Fruit fly (Drosophila melanogaster): Measurements from ENCODE around the gene Spindly.

Gene Spindly

DNA sequence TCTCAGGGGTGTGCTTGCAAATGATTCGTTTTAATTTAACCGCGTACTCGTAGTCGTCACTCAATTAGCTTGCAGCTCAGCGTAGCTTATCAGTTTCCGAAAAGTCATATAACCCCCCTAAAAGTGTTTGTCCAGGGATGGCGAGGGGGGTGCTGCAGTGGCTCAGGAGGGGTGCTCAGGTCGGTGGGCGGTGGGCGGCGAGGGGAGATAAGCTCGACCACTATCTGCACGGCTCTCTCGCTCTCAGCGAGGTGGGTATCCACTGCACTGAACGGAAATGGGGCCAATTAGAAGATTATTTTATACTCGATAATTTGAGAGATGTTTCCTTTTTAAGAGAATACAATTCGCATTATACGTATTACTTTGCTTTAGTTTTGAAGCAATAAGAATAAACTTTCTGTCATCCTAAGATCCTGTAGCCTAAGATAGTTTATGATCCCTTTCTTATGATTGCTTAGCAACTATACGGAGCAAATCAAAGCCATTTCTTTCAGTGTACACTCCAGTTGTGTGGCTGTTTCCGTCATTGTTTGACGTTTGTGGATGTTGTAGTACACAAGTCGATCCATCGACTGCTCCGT is 43.1 kb upstream of the Spindly start (continued):
- TF ChIP-seq CG8089 (GFP tag; optimal IDR thresholded peaks at IDR 0.05) (peak; percentile 19), dmrt11E (tag; optimal IDR thresholded peaks at IDR 0.05) (peak; percentile 77), Six4 (GFP tag; optimal IDR thresholded peaks at IDR 0.05) (peak; percentile 42), cato (GFP tag; optimal IDR thresholded peaks at IDR 0.05; ENCODE audit: borderline replicate concordance) (peak; percentile 60), CG8944 (GFP tag; optimal IDR thresholded peaks at IDR 0.05) (peak; percentile 52), CG2129 (GFP tag; IDR thresholded peaks at IDR 0.05; ENCODE audit: partially characterized antibody) (no peak), Atf3 (GFP tag; optimal IDR thresholded peaks at IDR 0.05) (no peak), CG10267 (tag; optimal IDR thresholded peaks at IDR 0.05) (peak; percentile 27), CG10147 (GFP tag; optimal IDR thresholded peaks at IDR 0.05) (no peak), Eip74EF (GFP tag; optimal IDR thresholded peaks at IDR 0.05) (peak in 1 of 2 experiments; percentile 55), exex (tag; optimal IDR thresholded peaks at IDR 0.05) (no peak), CG6683 (GFP tag; optimal IDR thresholded peaks at IDR 0.05) (peak; percentile 13), CG14050 (GFP tag; IDR thresholded peaks at IDR 0.05) (no peak; the same call in 2 of the 3 replicates), Awh (GFP tag; IDR thresholded peaks at IDR 0.05) (no peak), trem (tag; optimal IDR thresholded peaks at IDR 0.05) (peak; percentile 66), CG9437 (GFP tag; optimal IDR thresholded peaks at IDR 0.05) (peak; percentile 12), CG8388 (GFP tag; optimal IDR thresholded peaks at IDR 0.05) (peak; percentile 71), tup (GFP tag; optimal IDR thresholded peaks at IDR 0.05) (no peak), CG8290 (GFP tag; optimal IDR thresholded peaks at IDR 0.05) (no peak), CG8290 (tag; optimal IDR thresholded peaks at IDR 0.05) (peak in 1 of 2 experiments; percentile 35), Nf-YB (GFP tag; optimal IDR thresholded peaks at IDR 0.05) (no peak), disco-r (GFP tag; optimal IDR thresholded peaks at IDR 0.05) (peak; percentile 18), CG10274 (GFP tag; optimal IDR thresholded peaks at IDR 0.05) (peak; percentile 29), MBD-R2 (GFP tag; IDR thresholded peaks at IDR 0.05) (no peak), Bgb (GFP tag; IDR thresholded peaks at IDR 0.05; ENCODE audit: partially characterized antibody) (no peak), Lhr (GFP tag; optimal IDR thresholded peaks at IDR 0.05) (peak; percentile 28), CG32772 (GFP tag; IDR thresholded peaks at IDR 0.05) (peak; percentile 44; the same call in 1 of the 2 replicates), CG7963 (GFP tag; IDR thresholded peaks at IDR 0.05; ENCODE audit: partially characterized antibody) (no peak), slp2 (GFP tag; optimal IDR thresholded peaks at IDR 0.05) (peak; percentile 54), Xrp1 (GFP tag; IDR thresholded peaks at IDR 0.05) (peak; percentile 77), btn (GFP tag; optimal IDR thresholded peaks at IDR 0.05) (no peak), H2.0 (GFP tag; IDR thresholded peaks at IDR 0.05) (peak; percentile 27; the same call in 1 of the 2 replicates), CG18262 (tag; optimal IDR thresholded peaks at IDR 0.05) (peak; percentile 67), hbn (GFP tag; IDR thresholded peaks at IDR 0.05; ENCODE audit: partially characterized antibody) (no peak), stwl (tag; optimal IDR thresholded peaks at IDR 0.05) (no peak), Fer2 (tag; optimal IDR thresholded peaks at IDR 0.05) (peak; percentile 8), CG6854 (GFP tag; optimal IDR thresholded peaks at IDR 0.05) (peak; percentile 25), CG13894 (tag; optimal IDR thresholded peaks at IDR 0.05) (no peak), klu (GFP tag; IDR thresholded peaks at IDR 0.05) (0 out of 2 replicates have a peak, but pooled peaks have one; percentile 9), Gug (GFP tag; IDR thresholded peaks at IDR 0.05) (peak; percentile 29; the same call in 1 of the 4 replicates), dan (GFP tag; IDR thresholded peaks at IDR 0.05) (no peak), ato (GFP tag; IDR thresholded peaks at IDR 0.05; ENCODE audit: partially characterized antibody) (no peak), pfk (GFP tag; optimal IDR thresholded peaks at IDR 0.05) (no peak), CG3726 (GFP tag; IDR thresholded peaks at IDR 0.05) (0 out of 3 replicates have a peak, but pooled peaks have one; percentile 55), danr (GFP tag; IDR thresholded peaks at IDR 0.05) (peak; percentile 52; the same call in 1 of the 2 replicates), al (GFP tag; IDR thresholded peaks at IDR 0.05) (peak; percentile 22; the same call in 1 of the 2 replicates), CG9727 (GFP tag; optimal IDR thresholded peaks at IDR 0.05) (peak; percentile 31), z (GFP tag; IDR thresholded peaks at IDR 0.05) (peak; percentile 55; the same call in 2 of the 3 replicates), Dad (GFP tag; optimal IDR thresholded peaks at IDR 0.05) (peak; percentile 29)

Data from whole organism, embryonic.